Worm (Caenorhabditis elegans) whole organism, L4 larva: ENCODE results near the gene srgp-1.

Source experiments
- T20F7.1 ChIP-seq: fragments of 200-800 bp; sonication (Bioruptor generic); optimal IDR thresholded peaks from 2 replicates; lab custom pipeline; 2018; ENCODE audit warnings: mild to moderate bottlenecking, missing genetic modification characterization, missing compliant biosample characterization
- Y105C5A.15 ChIP-seq: fragments of 200-800 bp; sonication (Bioruptor generic); IDR thresholded peaks from 2 replicates; pipeline ENCODE4 v1.3.6; 2022; ENCODE audit warnings: missing genetic modification characterization, missing compliant biosample characterization
- Y75B8A.6 ChIP-seq: fragments of 200-800 bp; sonication (Bioruptor generic); IDR thresholded peaks from 2 replicates; pipeline ENCODE4 v1.3.6; 2022; ENCODE audit warnings: missing genetic modification reagents, missing genetic modification characterization, missing compliant biosample characterization
- aha-1 ChIP-seq: fragments of 150-350 bp; peaks from one replicate; lab custom pipeline; 2014; ENCODE audit warnings: missing biosample characterization, missing genetic modification characterization
- arid-1 ChIP-seq: fragments of 200-800 bp; sonication (Bioruptor generic); conservative IDR thresholded peaks from 2 replicates; pipeline ENCODE4 v1.3.6; 2022; ENCODE audit warnings: missing genetic modification reagents, missing genetic modification characterization, missing compliant biosample characterization
- ceh-28 ChIP-seq: fragments of 150-350 bp; optimal IDR thresholded peaks from 2 replicates; lab custom pipeline; 2014; ENCODE audit warnings: missing biosample characterization, missing genetic modification reagents, missing genetic modification characterization
- ceh-32 ChIP-seq: sonication (generic microtip); optimal IDR thresholded peaks from 2 replicates; lab custom pipeline; 2016; ENCODE audit warnings: mild to moderate bottlenecking, missing genetic modification characterization, missing compliant biosample characterization; ENCODE audit not compliant: poor library complexity
- ces-1 ChIP-seq: fragments of 150-350 bp; sonication (generic microtip); optimal IDR thresholded peaks from 4 replicates; lab custom pipeline; 2014; ENCODE audit warnings: missing biosample characterization, missing genetic modification reagents, missing genetic modification characterization
- daf-16 ChIP-seq, 3 experiments: sonication (generic microtip); optimal IDR thresholded peaks; 2 replicates each; lab custom pipeline; 2016 to 2017; ENCODE audit warnings: missing genetic modification characterization in 3 of 3, missing genetic modification reagents in 3 of 3, mild to moderate bottlenecking in 2 of 3, missing compliant biosample characterization in 2 of 3, missing biosample characterization in 1 of 3, moderate library complexity in 1 of 3
- dpl-1 ChIP-seq: fragments of 150-350 bp; optimal IDR thresholded peaks from 2 replicates; lab custom pipeline; 2014; ENCODE audit warnings: missing biosample characterization, missing genetic modification reagents, missing genetic modification characterization
- duxl-1 ChIP-seq: sonication (generic microtip); optimal IDR thresholded peaks from 2 replicates; lab custom pipeline; 2016; ENCODE audit warnings: mild to moderate bottlenecking, missing genetic modification characterization, moderate library complexity, missing compliant biosample characterization; ENCODE audit not compliant: poor library complexity
- dve-1 ChIP-seq: sonication (generic microtip); optimal IDR thresholded peaks from 2 replicates; lab custom pipeline; 2017; ENCODE audit warnings: antibody characterized with exemption, mild to moderate bottlenecking, missing genetic modification characterization, missing compliant biosample characterization; ENCODE audit not compliant: insufficient read depth
- egl-27 ChIP-seq: sonication (generic microtip); optimal IDR thresholded peaks from 3 replicates; lab custom pipeline; 2017; ENCODE audit warnings: missing biosample characterization, missing genetic modification reagents, missing genetic modification characterization
- fkh-10 ChIP-seq: fragments of 150-350 bp; optimal IDR thresholded peaks from 2 replicates; lab custom pipeline; 2014; ENCODE audit warnings: missing biosample characterization, missing genetic modification reagents, missing genetic modification characterization
- hif-1 ChIP-seq, 2 experiments: sonication (generic microtip); optimal IDR thresholded peaks; 2 replicates each; lab custom pipeline; 2016 to 2017; ENCODE audit warnings: missing compliant biosample characterization in 2 of 2, missing genetic modification characterization in 2 of 2, missing genetic modification reagents in 2 of 2, missing genotype in 2 of 2, mild to moderate bottlenecking in 1 of 2
- hlh-11 ChIP-seq: fragments of 200-800 bp; sonication (Bioruptor generic); optimal IDR thresholded peaks from 2 replicates; lab custom pipeline; 2018; ENCODE audit warnings: mild to moderate bottlenecking, missing genetic modification characterization, missing compliant biosample characterization
- hlh-30 ChIP-seq: sonication (generic microtip); optimal IDR thresholded peaks from 2 replicates; lab custom pipeline; 2017; ENCODE audit warnings: antibody characterized with exemption, mild to moderate bottlenecking, missing genetic modification characterization, missing compliant biosample characterization; ENCODE audit not compliant: insufficient read depth
- lin-1 ChIP-seq: fragments of 200-800 bp; sonication (Bioruptor generic); IDR thresholded peaks from 2 replicates; pipeline ENCODE4 v1.3.6; 2022; ENCODE audit warnings: missing genetic modification reagents, missing genetic modification characterization, missing compliant biosample characterization
- lin-15B ChIP-seq: fragments of 150-350 bp; sonication (generic microtip); optimal IDR thresholded peaks from 3 replicates; lab custom pipeline; 2014; ENCODE audit warnings: missing biosample characterization, missing genetic modification characterization
- lin-29 ChIP-seq: fragments of 200-800 bp; sonication (Bioruptor generic); IDR thresholded peaks from 2 replicates; pipeline ENCODE4 v1.3.6; 2022; ENCODE audit warnings: missing genetic modification reagents, missing genetic modification characterization, missing compliant biosample characterization
- lin-38 ChIP-seq: fragments of 200-800 bp; sonication (Bioruptor generic); IDR thresholded peaks from 2 replicates; pipeline ENCODE4 v1.3.6; 2022; ENCODE audit warnings: missing genetic modification reagents, missing genetic modification characterization, missing compliant biosample characterization
- lin-39 ChIP-seq: fragments of 150-350 bp; optimal IDR thresholded peaks from 2 replicates; lab custom pipeline; 2014; ENCODE audit warnings: missing biosample characterization, missing genetic modification reagents, missing genetic modification characterization
- lsy-2 ChIP-seq, 2 experiments: fragments of 150-350 bp in 1 of 2; sonication (generic microtip) in 1 of 2; optimal IDR thresholded peaks; 2 replicates each; lab custom pipeline; 2014 to 2017; ENCODE audit warnings: missing biosample characterization in 2 of 2, missing genetic modification characterization in 2 of 2
- madf-9 ChIP-seq: fragments of 200-800 bp; sonication (Bioruptor generic); conservative IDR thresholded peaks from 2 replicates; pipeline ENCODE4 v1.3.6; 2022; ENCODE audit warnings: missing genetic modification reagents, missing genetic modification characterization, missing compliant biosample characterization
- mes-2 ChIP-seq: sonication (generic microtip); optimal IDR thresholded peaks from 2 replicates; lab custom pipeline; 2016; ENCODE audit warnings: missing genotype, mild to moderate bottlenecking, missing genetic modification characterization, missing compliant biosample characterization; ENCODE audit not compliant: poor library complexity, severe bottlenecking
- nhr-11 ChIP-seq: fragments of 150-350 bp; optimal IDR thresholded peaks from 2 replicates; lab custom pipeline; 2014; ENCODE audit warnings: missing biosample characterization, missing genetic modification characterization
- nhr-237 ChIP-seq: sonication (generic microtip); optimal IDR thresholded peaks from 2 replicates; lab custom pipeline; 2017; ENCODE audit warnings: missing biosample characterization, missing genetic modification characterization
- nhr-28 ChIP-seq: fragments of 150-350 bp; optimal IDR thresholded peaks from 2 replicates; lab custom pipeline; 2014; ENCODE audit warnings: missing biosample characterization, missing genetic modification characterization
- nhr-6 ChIP-seq: fragments of 150-350 bp; optimal IDR thresholded peaks from 2 replicates; lab custom pipeline; 2014; ENCODE audit warnings: missing biosample characterization, missing genetic modification characterization
- pha-4 ChIP-seq, 2 experiments: fragments of 150-350 bp in 1 of 2; fragments of 200-800 bp in 1 of 2; sonication (Bioruptor generic) in 1 of 2; IDR thresholded peaks in 1 of 2; optimal IDR thresholded peaks in 1 of 2; 2 replicates each; pipeline versions ENCODE4 v1.3.6 to Lab custom; 2014 to 2022; ENCODE audit warnings: missing genetic modification characterization in 2 of 2, missing genetic modification reagents in 2 of 2, missing biosample characterization in 1 of 2, missing compliant biosample characterization in 1 of 2
- php-3 ChIP-seq: fragments of 200-800 bp; sonication (Bioruptor generic); IDR thresholded peaks from 2 replicates; pipeline ENCODE4 v1.3.6; 2022; ENCODE audit warnings: missing genetic modification reagents, missing genetic modification characterization, missing compliant biosample characterization
- snpc-1.2 ChIP-seq: fragments of 200-800 bp; sonication (Bioruptor generic); IDR thresholded peaks from 2 replicates; pipeline ENCODE4 v1.3.6; 2022; ENCODE audit warnings: missing genetic modification reagents, missing genetic modification characterization, missing compliant biosample characterization
- spr-1 ChIP-seq: sonication (generic microtip); optimal IDR thresholded peaks from 2 replicates; lab custom pipeline; 2016; ENCODE audit warnings: mild to moderate bottlenecking, missing genetic modification characterization, missing compliant biosample characterization
- tag-97 ChIP-seq: fragments of 200-800 bp; sonication (Bioruptor generic); IDR thresholded peaks from 2 replicates; pipeline ENCODE4 v1.3.6; 2022; ENCODE audit warnings: missing genetic modification characterization, missing compliant biosample characterization
- tra-1 ChIP-seq: fragments of 200-800 bp; sonication (Bioruptor generic); IDR thresholded peaks from 2 replicates; pipeline ENCODE4 v1.3.6; 2022; ENCODE audit warnings: missing genetic modification reagents, missing genetic modification characterization, missing compliant biosample characterization
- unc-130 ChIP-seq: sonication (generic microtip); optimal IDR thresholded peaks from 2 replicates; lab custom pipeline; 2016; ENCODE audit warnings: missing genetic modification reagents, missing genetic modification characterization, missing compliant biosample characterization
- zfp-3 ChIP-seq: fragments of 200-800 bp; sonication (Bioruptor generic); conservative IDR thresholded peaks from 2 replicates; pipeline ENCODE4 v1.3.6; 2022; ENCODE audit warnings: missing genetic modification reagents, missing genetic modification characterization, missing compliant biosample characterization
- zip-2 ChIP-seq: fragments of 150-350 bp; optimal IDR thresholded peaks from 2 replicates; lab custom pipeline; 2014; ENCODE audit warnings: missing biosample characterization, missing genetic modification characterization
- ztf-7 ChIP-seq: fragments of 150-350 bp; optimal IDR thresholded peaks from 2 replicates; lab custom pipeline; 2014; ENCODE audit warnings: missing biosample characterization, missing genetic modification characterization

The srgp-1 gene

DNA sequence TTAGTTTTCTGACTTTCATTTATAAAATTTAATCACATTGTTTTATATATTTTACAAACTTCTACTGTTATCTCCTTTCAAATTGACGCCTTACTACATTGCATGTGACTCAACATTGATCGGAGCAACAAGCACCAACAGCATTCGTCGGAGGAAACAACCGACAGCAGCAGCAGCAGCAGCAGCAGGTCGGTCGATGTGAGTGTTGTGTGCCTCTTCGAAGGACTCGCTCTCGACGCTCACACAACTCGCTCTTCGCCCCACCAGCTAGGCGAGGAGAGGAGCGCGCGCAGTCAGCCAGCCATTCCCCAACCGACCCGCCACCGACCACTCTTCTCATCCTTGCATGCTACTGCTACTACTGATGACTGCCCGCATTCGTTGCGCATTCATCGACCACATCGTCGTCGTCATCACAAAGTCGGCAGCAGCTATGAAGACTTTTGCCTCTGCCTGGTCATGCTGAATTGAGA lies 13.6 kb downstream of the srgp-1 start, which contains the start of gene F12F6.1 (continued):
- no peak for TF ChIP-seq zip-2 (tag; lab: Kevin White, UChicago)
- TF ChIP-seq spr-1 (tag; lab: Kevin White, UChicago) = no peak
- TF ChIP-seq nhr-237 (tag; lab: Kevin White, UChicago) = no peak

DNA sequence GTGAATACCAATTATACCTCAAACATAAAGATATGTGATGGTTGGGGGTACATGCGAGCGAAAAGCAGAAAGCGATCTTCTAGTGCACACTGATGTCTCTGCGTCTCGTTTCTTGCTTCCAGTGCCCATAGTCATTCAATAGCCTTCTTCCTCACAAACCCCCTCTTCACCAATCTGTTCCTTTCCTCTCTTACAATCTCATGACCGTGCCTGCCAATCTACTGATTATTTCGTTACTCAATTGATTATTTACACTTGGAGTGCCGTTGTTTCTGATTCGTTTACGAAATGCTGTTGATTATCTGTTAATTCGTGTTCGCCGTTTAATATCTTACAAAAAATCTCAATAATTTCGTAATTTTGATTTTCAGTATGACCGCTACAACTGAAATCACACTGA lies 14.6 kb downstream of the srgp-1 start:
- TF ChIP-seq madf-9 (no peak), dve-1 (tag; lab: Kevin White, UChicago) (peak; percentile 15), lin-29 (GFP tag; lab: Robert Waterston, UW) (no peak), nhr-28 (no peak), hlh-30 (tag; lab: Kevin White, UChicago) (peak; percentile 5), mes-2 (tag; lab: Kevin White, UChicago) (peak; percentile 20), pha-4 (GFP tag; IDR thresholded peaks at IDR 0.05; lab: Robert Waterston, UW) (no peak), pha-4 (tag; optimal IDR thresholded peaks at IDR 0.05; lab: Kevin White, UChicago) (no peak), hlh-11 (tag; lab: Kevin White, UChicago) (peak; percentile 17), nhr-11 (tag; lab: Kevin White, UChicago) (no peak), Y105C5A.15 (GFP tag; lab: Robert Waterston, UW) (no peak), daf-16 (GFP tag; optimal IDR thresholded peaks at IDR 0.05; lab: Kevin White, UChicago) (no peak), daf-16 (tag; optimal IDR thresholded peaks at IDR 0.05; lab: Kevin White, UChicago) (peak; percentile 25), hif-1 (tag; optimal IDR thresholded peaks at IDR 0.05; lab: Kevin White, UChicago) (no peak), zip-2 (tag; lab: Kevin White, UChicago) (no peak), php-3 (no peak), tra-1 (GFP tag; lab: Robert Waterston, UW) (no peak)

DNA sequence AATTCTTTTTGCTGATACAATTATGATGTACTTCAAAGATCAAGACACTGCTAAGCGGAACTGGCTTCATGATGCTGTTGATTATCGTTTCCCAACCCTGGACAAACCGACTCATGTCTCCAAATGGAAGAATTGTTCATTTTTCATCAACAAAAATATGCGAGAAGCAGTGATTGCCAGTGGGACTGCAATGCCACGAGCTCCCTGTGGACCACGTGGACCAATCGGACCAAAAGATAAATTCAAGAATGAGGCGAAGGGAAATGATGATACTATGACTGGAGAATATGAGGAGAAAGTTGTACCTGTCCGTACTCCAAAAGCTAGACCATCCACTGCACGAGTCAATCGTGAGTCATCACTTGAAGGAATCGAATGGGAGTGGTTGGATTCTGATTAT lies 16.2 kb downstream of the srgp-1 start:
- TF ChIP-seq ztf-7 (tag; lab: Kevin White, UChicago) = no peak
- TF ChIP-seq aha-1 (tag; lab: Kevin White, UChicago) = peak; percentile 92
- TF ChIP-seq zip-2 (tag; lab: Kevin White, UChicago) = no peak
- TF ChIP-seq, all 104 proteins: peak for 1

DNA sequence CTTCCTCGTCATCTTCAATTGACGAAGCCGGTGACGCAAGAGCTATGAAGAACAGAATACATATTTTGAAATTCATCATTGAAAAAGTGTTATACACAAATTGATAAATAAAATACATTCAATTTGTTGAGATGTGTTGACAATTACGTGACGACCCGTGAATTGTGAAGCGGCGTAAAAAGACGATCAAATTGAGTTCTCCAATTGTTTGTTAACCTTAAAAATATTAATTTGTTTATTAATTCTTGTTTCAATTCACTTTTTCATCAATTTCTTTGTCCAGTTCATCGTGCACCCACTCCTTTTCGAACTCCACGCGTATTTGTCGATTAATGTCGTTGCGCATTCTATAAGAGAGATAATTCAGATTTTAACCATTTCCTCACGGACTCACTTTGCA lies 21.9 kb downstream of the srgp-1 start, which contains the start of gene spe-36:
spe-36 (minus strand) TSS at position 101 of the 400 bp plus-strand sequence.
- TF ChIP-seq egl-27 (tag; lab: Kevin White, UChicago) (no peak), mes-2 (tag; lab: Kevin White, UChicago) (no peak), hlh-30 (tag; lab: Kevin White, UChicago) (no peak), T20F7.1 (GFP tag; lab: Kevin White, UChicago) (no peak), ceh-32 (no peak), lin-38 (no peak), lin-39 (tag; lab: Kevin White, UChicago) (no peak), tag-97 (no peak), madf-9 (no peak), fkh-10 (GFP tag; lab: Kevin White, UChicago) (no peak), nhr-6 (tag; lab: Kevin White, UChicago) (no peak)

DNA sequence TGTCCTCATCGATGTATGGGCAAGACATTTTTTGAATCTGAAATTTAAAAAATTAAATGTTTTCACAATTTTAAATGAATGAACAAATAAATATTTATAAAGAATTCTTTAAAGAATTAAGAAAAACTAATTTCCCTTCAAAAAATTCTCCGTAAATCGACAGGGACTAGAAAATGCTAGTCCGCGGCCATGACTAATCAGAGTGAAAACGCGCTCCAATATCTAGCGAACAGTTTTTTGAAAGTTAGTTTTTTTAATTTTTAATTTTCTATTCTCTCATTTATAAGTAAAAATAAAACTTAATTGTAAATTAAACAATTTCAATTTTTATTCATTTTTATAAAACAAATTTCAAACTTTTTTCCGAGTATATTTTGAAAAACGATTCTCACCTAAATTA lies 22.5 kb downstream of the srgp-1 start:
- TF ChIP-seq duxl-1 (tag; lab: Kevin White, UChicago) = peak; percentile 31
- TF ChIP-seq ces-1 (GFP tag; lab: Kevin White, UChicago) = no peak
- TF ChIP-seq arid-1 (GFP tag; lab: Robert Waterston, UW) = no peak
- TF ChIP-seq dve-1 (tag; lab: Kevin White, UChicago) = peak; percentile 38
- TF ChIP-seq lin-38 = peak; percentile 49
- TF ChIP-seq zfp-3 (GFP tag; lab: Robert Waterston, UW) = no peak
- 0 out of 2 replicates have a peak, but pooled peaks have one; percentile 18 for TF ChIP-seq madf-9
- TF ChIP-seq nhr-6 (tag; lab: Kevin White, UChicago) = peak; percentile 44
- TF ChIP-seq lin-1 (GFP tag; lab: Robert Waterston, UW) = 0 out of 2 replicates have a peak, but pooled peaks have one; percentile 25
- no peak for TF ChIP-seq ceh-28 (tag; lab: Kevin White, UChicago)
- TF ChIP-seq lin-15B (tag; lab: Kevin White, UChicago) = no peak
- TF ChIP-seq snpc-1.2 (GFP tag; lab: Robert Waterston, UW) = 0 out of 2 replicates have a peak, but pooled peaks have one; percentile 41
- TF ChIP-seq T20F7.1 (GFP tag; lab: Kevin White, UChicago) = no peak
- TF ChIP-seq Y75B8A.6 (GFP tag; lab: Robert Waterston, UW) = no peak
- no peak for TF ChIP-seq egl-27 (tag; lab: Kevin White, UChicago)
- peak in 1 of 2 experiments; percentile 69 for TF ChIP-seq lsy-2 (tag; optimal IDR thresholded peaks at IDR 0.05; lab: Kevin White, UChicago)
- TF ChIP-seq dpl-1 (GFP tag; lab: Kevin White, UChicago) = peak; percentile 29
- peak; percentile 52 for TF ChIP-seq unc-130
- no peak for TF ChIP-seq daf-16 (GFP tag; optimal IDR thresholded peaks at IDR 0.05; lab: Kevin White, UChicago)
- peak; percentile 19 for TF ChIP-seq daf-16 (tag; optimal IDR thresholded peaks at IDR 0.05; lab: Kevin White, UChicago)
